Worm (Caenorhabditis elegans) whole organism, L2 larva: ENCODE results near the gene C38D9.2.

Experiments used
- C34F6.9 ChIP-seq: fragments of 150-350 bp; optimal IDR thresholded peaks from 2 replicates; lab custom pipeline; 2014; ENCODE audit warnings: missing biosample characterization, missing genetic modification characterization
- R02D3.7 ChIP-seq: fragments of 150-350 bp; optimal IDR thresholded peaks from 2 replicates; lab custom pipeline; 2014; ENCODE audit warnings: missing biosample characterization, missing genetic modification characterization
- Y55F3AM.14 ChIP-seq: fragments of 200-800 bp; sonication (Bioruptor generic); optimal IDR thresholded peaks from 2 replicates; lab custom pipeline; 2018; ENCODE audit warnings: mild to moderate bottlenecking, missing genetic modification characterization, missing compliant biosample characterization
- ZK546.5 ChIP-seq: sonication (generic microtip); optimal IDR thresholded peaks from 2 replicates; lab custom pipeline; 2017; ENCODE audit warnings: missing biosample characterization, missing genetic modification characterization
- alr-1 ChIP-seq: fragments of 150-350 bp; optimal IDR thresholded peaks from 2 replicates; lab custom pipeline; 2014; ENCODE audit warnings: missing biosample characterization, missing genetic modification characterization
- ama-1 ChIP-seq: fragments of 150-350 bp; optimal IDR thresholded peaks from 2 replicates; lab custom pipeline; 2018; ENCODE audit warnings: inconsistent platforms
- ceh-82 ChIP-seq: fragments of 150-350 bp; optimal IDR thresholded peaks from 2 replicates; lab custom pipeline; 2014; ENCODE audit warnings: missing biosample characterization, missing genetic modification characterization
- crh-2 ChIP-seq: sonication (generic microtip); optimal IDR thresholded peaks from 2 replicates; lab custom pipeline; 2017; ENCODE audit warnings: missing biosample characterization, missing genetic modification characterization
- elt-1 ChIP-seq: fragments of 150-350 bp; optimal IDR thresholded peaks from 2 replicates; lab custom pipeline; 2014; ENCODE audit warnings: missing biosample characterization, missing genetic modification characterization
- elt-3 ChIP-seq: sonication (generic microtip); optimal IDR thresholded peaks from 2 replicates; lab custom pipeline; 2017; ENCODE audit warnings: missing biosample characterization, missing genetic modification characterization
- fos-1 ChIP-seq: fragments of 150-350 bp; optimal IDR thresholded peaks from 2 replicates; lab custom pipeline; 2014; ENCODE audit warnings: missing biosample characterization, missing genetic modification characterization
- gmeb-1 ChIP-seq: fragments of 150-350 bp; optimal IDR thresholded peaks from 2 replicates; lab custom pipeline; 2014; ENCODE audit warnings: missing biosample characterization, missing genetic modification characterization
- lin-11 ChIP-seq: fragments of 150-350 bp; sonication (generic microtip); optimal IDR thresholded peaks from 2 replicates; lab custom pipeline; 2014; ENCODE audit warnings: missing biosample characterization, missing genetic modification characterization, inconsistent platforms, mixed read lengths
- lin-13 ChIP-seq: fragments of 150-350 bp; optimal IDR thresholded peaks from 2 replicates; lab custom pipeline; 2014; ENCODE audit warnings: missing biosample characterization, missing genetic modification reagents, missing genetic modification characterization
- lin-39 ChIP-seq: fragments of 150-350 bp; optimal IDR thresholded peaks from 2 replicates; lab custom pipeline; 2014; ENCODE audit warnings: missing biosample characterization, missing genetic modification reagents, missing genetic modification characterization
- mab-5 ChIP-seq: fragments of 150-350 bp; optimal IDR thresholded peaks from 2 replicates; lab custom pipeline; 2014; ENCODE audit warnings: missing biosample characterization, missing genetic modification characterization
- mbf-1 ChIP-seq: sonication (generic microtip); optimal IDR thresholded peaks from 2 replicates; lab custom pipeline; 2017; ENCODE audit warnings: missing biosample characterization, missing genetic modification characterization
- mdl-1 ChIP-seq, 2 experiments: fragments of 150-350 bp in 1 of 2; sonication (generic microtip) in 1 of 2; optimal IDR thresholded peaks; 2 replicates each; lab custom pipeline; 2017; ENCODE audit warnings: missing biosample characterization in 2 of 2, missing genetic modification characterization in 2 of 2
- nhr-10 ChIP-seq: sonication (generic microtip); optimal IDR thresholded peaks from 2 replicates; lab custom pipeline; 2017; ENCODE audit warnings: missing biosample characterization, missing genetic modification characterization
- nhr-11 ChIP-seq: fragments of 150-350 bp; optimal IDR thresholded peaks from 2 replicates; lab custom pipeline; 2014; ENCODE audit warnings: missing biosample characterization, missing genetic modification characterization
- nhr-12 ChIP-seq: fragments of 150-350 bp; optimal IDR thresholded peaks from 2 replicates; lab custom pipeline; 2014; ENCODE audit warnings: missing biosample characterization, missing genetic modification characterization
- nhr-23 ChIP-seq: fragments of 150-350 bp; optimal IDR thresholded peaks from 2 replicates; lab custom pipeline; 2014; ENCODE audit warnings: missing biosample characterization, missing genetic modification reagents, missing genetic modification characterization
- nhr-237 ChIP-seq: fragments of 150-350 bp; optimal IDR thresholded peaks from 2 replicates; lab custom pipeline; 2014; ENCODE audit warnings: missing biosample characterization, missing genetic modification characterization
- nhr-25 ChIP-seq: fragments of 150-350 bp; sonication (generic microtip); optimal IDR thresholded peaks from 3 replicates; lab custom pipeline; 2014; ENCODE audit warnings: missing biosample characterization, missing genetic modification characterization
- nhr-6 ChIP-seq: fragments of 150-350 bp; optimal IDR thresholded peaks from 2 replicates; lab custom pipeline; 2014; ENCODE audit warnings: missing biosample characterization, missing genetic modification characterization
- peb-1 ChIP-seq: fragments of 150-350 bp; optimal IDR thresholded peaks from 2 replicates; lab custom pipeline; 2014; ENCODE audit warnings: missing biosample characterization, missing genetic modification characterization
- sem-4 ChIP-seq: fragments of 150-350 bp; optimal IDR thresholded peaks from 2 replicates; lab custom pipeline; 2014; ENCODE audit warnings: missing biosample characterization, missing genetic modification reagents, missing genetic modification characterization
- skn-1 ChIP-seq: sonication (generic microtip); optimal IDR thresholded peaks from 2 replicates; lab custom pipeline; 2017; ENCODE audit warnings: missing biosample characterization, missing genetic modification characterization
- sma-3 ChIP-seq: sonication (generic microtip); optimal IDR thresholded peaks from 2 replicates; lab custom pipeline; 2016; ENCODE audit warnings: missing genetic modification reagents, missing genetic modification characterization, missing compliant biosample characterization
- sma-9 ChIP-seq, 2 experiments: fragments of 150-350 bp in 1 of 2; sonication (generic microtip) in 1 of 2; optimal IDR thresholded peaks; 2 replicates each; lab custom pipeline; 2014 to 2016; ENCODE audit warnings: missing genetic modification characterization in 2 of 2, mild to moderate bottlenecking in 1 of 2, missing biosample characterization in 1 of 2, missing compliant biosample characterization in 1 of 2, missing genetic modification reagents in 1 of 2, moderate library complexity in 1 of 2
- snpc-4 ChIP-seq: fragments of 150-350 bp; optimal IDR thresholded peaks from 2 replicates; lab custom pipeline; 2014; ENCODE audit warnings: missing biosample characterization, missing genetic modification characterization
- unc-39 ChIP-seq: fragments of 150-350 bp; optimal IDR thresholded peaks from 2 replicates; lab custom pipeline; 2014; ENCODE audit warnings: missing biosample characterization, missing genetic modification characterization
- unc-62 ChIP-seq: fragments of 150-350 bp; optimal IDR thresholded peaks from 2 replicates; lab custom pipeline; 2014; ENCODE audit warnings: missing biosample characterization, missing genetic modification reagents, missing genetic modification characterization
- zag-1 ChIP-seq: fragments of 150-350 bp; optimal IDR thresholded peaks from 2 replicates; lab custom pipeline; 2014; ENCODE audit warnings: missing biosample characterization, missing genetic modification characterization
- ztf-1 ChIP-seq: fragments of 200-800 bp; sonication (Bioruptor generic); conservative IDR thresholded peaks from 2 replicates; pipeline ENCODE4 v1.3.6; 2022; ENCODE audit warnings: missing genetic modification characterization, missing compliant biosample characterization
- ztf-4 ChIP-seq: fragments of 150-350 bp; optimal IDR thresholded peaks from 2 replicates; lab custom pipeline; 2014; ENCODE audit warnings: missing biosample characterization, missing genetic modification characterization

C38D9.2 gene

ce11 chrV:17566850-17567249 lies at the start of gene C38D9.2:
Gene C38D9.2 (plus strand): TSS chrV:17567150.
- TF ChIP-seq mab-5 (no peak), lin-39 (tag; lab: Kevin White, UChicago) (no peak), C34F6.9 (no peak), ceh-82 (tag; lab: Kevin White, UChicago) (no peak), nhr-10 (tag; lab: Kevin White, UChicago) (no peak), sma-3 (GFP tag; lab: Kevin White, UChicago) (no peak), crh-2 (tag; lab: Kevin White, UChicago) (no peak), Y55F3AM.14 (GFP tag; lab: Kevin White, UChicago) (no peak), unc-62 (GFP tag; lab: Kevin White, UChicago) (no peak), nhr-11 (tag; lab: Kevin White, UChicago) (no peak), mbf-1 (tag; lab: Kevin White, UChicago) (no peak), ztf-1 (GFP tag; lab: Robert Waterston, UW) (no peak), gmeb-1 (no peak), skn-1 (tag; lab: Kevin White, UChicago) (no peak), nhr-12 (tag; lab: Kevin White, UChicago) (no peak), mdl-1 (tag; optimal IDR thresholded peaks at IDR 0.05; lab: Kevin White, UChicago) (no peak), R02D3.7 (tag; lab: Kevin White, UChicago) (no peak), nhr-23 (tag; lab: Kevin White, UChicago) (no peak), fos-1 (no peak)
- TF ChIP-seq, all 48 proteins: peak for 0

- no peak for TF ChIP-seq sma-3 (GFP tag; lab: Kevin White, UChicago)
- peak; percentile 26 for TF ChIP-seq gmeb-1
These were observed 46.2 kb upstream of the C38D9.2 start, which contains the start of gene fbxa-136 for ce11 chrV:17520735-17521134. Gene fbxa-136 (plus strand): TSS chrV:17521035.

ce11 chrV:17527729-17528128 lies 39.2 kb upstream of the C38D9.2 start, which contains the start of gene srz-90:
Gene srz-90 (plus strand): TSS chrV:17528029.
- TF ChIP-seq unc-39 (tag; lab: Kevin White, UChicago) (no peak), mdl-1 (tag; optimal IDR thresholded peaks at IDR 0.05; lab: Kevin White, UChicago) (no peak), nhr-23 (tag; lab: Kevin White, UChicago) (no peak), sem-4 (tag; lab: Kevin White, UChicago) (no peak), nhr-25 (tag; lab: Kevin White, UChicago) (no peak), sma-9 (GFP tag; optimal IDR thresholded peaks at IDR 0.05; lab: Kevin White, UChicago) (no peak), sma-9 (tag; optimal IDR thresholded peaks at IDR 0.05; lab: Kevin White, UChicago) (no peak), lin-13 (GFP tag; lab: Kevin White, UChicago) (no peak), nhr-6 (no peak), nhr-237 (tag; lab: Kevin White, UChicago) (no peak), elt-3 (tag; lab: Kevin White, UChicago) (no peak), snpc-4 (tag; lab: Kevin White, UChicago) (no peak), crh-2 (tag; lab: Kevin White, UChicago) (no peak), zag-1 (no peak), lin-39 (tag; lab: Kevin White, UChicago) (no peak), peb-1 (tag; lab: Kevin White, UChicago) (no peak), lin-11 (tag; lab: Kevin White, UChicago) (no peak)

ce11 chrV:17530486-17530885 lies 36.5 kb upstream of the C38D9.2 start, which contains the start of gene C18D4.12:
Gene C18D4.12 (minus strand): TSS chrV:17530586.
- TF ChIP-seq lin-39 (tag; lab: Kevin White, UChicago) (no peak), fos-1 (no peak), C34F6.9 (no peak), mdl-1 (tag; optimal IDR thresholded peaks at IDR 0.05; lab: Kevin White, UChicago) (no peak), elt-1 (no peak), skn-1 (tag; lab: Kevin White, UChicago) (no peak), alr-1 (tag; lab: Kevin White, UChicago) (no peak), R02D3.7 (tag; lab: Kevin White, UChicago) (no peak), peb-1 (tag; lab: Kevin White, UChicago) (no peak), lin-11 (tag; lab: Kevin White, UChicago) (no peak), mab-5 (no peak), ZK546.5 (tag; lab: Kevin White, UChicago) (no peak)

- TF ChIP-seq ama-1 (lab: Kevin White, UChicago): no peak
- no peak for TF ChIP-seq ztf-4 (tag; lab: Kevin White, UChicago)
- TF ChIP-seq lin-13 (GFP tag; lab: Kevin White, UChicago): no peak
- TF ChIP-seq, all 48 proteins: peak for 0
These were observed 35.5 kb upstream of the C38D9.2 start, which contains the start of gene C18D4.4 for ce11 chrV:17531410-17531809. Gene C18D4.4 (minus strand): TSS chrV:17531510.
